Worm (Caenorhabditis elegans) whole organism, young adult: Measurements from ENCODE around the gene pkc-1.

Experiments used
- F55B11.4 ChIP-seq: sonication (generic microtip); optimal IDR thresholded peaks from 2 replicates; lab custom pipeline; 2016; ENCODE audit warnings: missing compliant biosample characterization, missing genetic modification characterization, borderline replicate concordance; ENCODE audit not compliant: insufficient read depth
- K11D2.4 ChIP-seq: fragments of 200-800 bp; sonication (Bioruptor generic); IDR thresholded peaks from 2 replicates; pipeline ENCODE4 v1.3.6; 2022; ENCODE audit warnings: missing genetic modification reagents, missing genetic modification characterization, missing compliant biosample characterization
- Y56A3A.18 ChIP-seq: fragments of 200-800 bp; sonication (Bioruptor generic); IDR thresholded peaks from 2 replicates; pipeline ENCODE4 v1.3.6; 2022; ENCODE audit warnings: missing genetic modification reagents, missing genetic modification characterization, missing compliant biosample characterization
- Y79H2A.3 ChIP-seq: fragments of 200-800 bp; sonication (Bioruptor generic); conservative IDR thresholded peaks from 2 replicates; pipeline ENCODE4 v1.3.6; 2022; ENCODE audit warnings: missing genetic modification reagents, missing genetic modification characterization, missing compliant biosample characterization
- Y95B8A.8 ChIP-seq: fragments of 200-800 bp; sonication (Bioruptor generic); IDR thresholded peaks from 2 replicates; pipeline ENCODE4 v1.3.6; 2022; ENCODE audit warnings: missing genetic modification reagents, missing genetic modification characterization, missing compliant biosample characterization
- akir-1 ChIP-seq: fragments of 200-800 bp; sonication (Bioruptor generic); optimal IDR thresholded peaks from 2 replicates; lab custom pipeline; 2018; ENCODE audit warnings: mild to moderate bottlenecking, missing genetic modification characterization, moderate library complexity, missing compliant biosample characterization
- ama-1 ChIP-seq, 3 experiments: fragments of 150-350 bp in 1 of 3; sonication (generic microtip) in 2 of 3; optimal IDR thresholded peaks; 2 replicates each; lab custom pipeline; 2014 to 2018; ENCODE audit warnings: missing biosample characterization in 2 of 3, missing genetic modification characterization in 2 of 3, missing genetic modification reagents in 2 of 3
- aptf-2 ChIP-seq: fragments of 200-800 bp; sonication (Bioruptor generic); conservative IDR thresholded peaks from 2 replicates; pipeline ENCODE4 v1.3.6; 2022; ENCODE audit warnings: missing genetic modification reagents, missing genetic modification characterization, missing compliant biosample characterization
- athp-1 ChIP-seq: sonication (generic microtip); optimal IDR thresholded peaks from 2 replicates; lab custom pipeline; 2017; ENCODE audit warnings: mild to moderate bottlenecking, missing genetic modification characterization, missing compliant biosample characterization
- ceh-27 ChIP-seq: fragments of 200-800 bp; sonication (Bioruptor generic); optimal IDR thresholded peaks from 2 replicates; lab custom pipeline; 2018; ENCODE audit warnings: mild to moderate bottlenecking, missing genetic modification characterization, moderate library complexity, missing compliant biosample characterization
- chd-7 ChIP-seq: sonication (generic microtip); optimal IDR thresholded peaks from 2 replicates; lab custom pipeline; 2016; ENCODE audit warnings: mild to moderate bottlenecking, missing genetic modification characterization, moderate library complexity, missing compliant biosample characterization
- dox-1 ChIP-seq: fragments of 200-800 bp; sonication (Bioruptor generic); IDR thresholded peaks from 2 replicates; pipeline ENCODE4 v1.3.6; 2022; ENCODE audit warnings: missing genetic modification reagents, missing genetic modification characterization, missing compliant biosample characterization
- egrh-3 ChIP-seq: fragments of 200-800 bp; sonication (Bioruptor generic); IDR thresholded peaks from 2 replicates; pipeline ENCODE4 v1.3.6; 2022; ENCODE audit warnings: missing genetic modification reagents, missing genetic modification characterization, missing compliant biosample characterization
- gei-17 ChIP-seq: fragments of 200-800 bp; sonication (Bioruptor generic); optimal IDR thresholded peaks from 2 replicates; lab custom pipeline; 2018; ENCODE audit warnings: mild to moderate bottlenecking, missing genetic modification characterization, missing compliant biosample characterization
- him-1 ChIP-seq: sonication (generic microtip); optimal IDR thresholded peaks from 2 replicates; lab custom pipeline; 2016; ENCODE audit warnings: missing genotype, missing genetic modification reagents, missing genetic modification characterization, missing compliant biosample characterization
- hlh-26 ChIP-seq: fragments of 200-800 bp; sonication (Bioruptor generic); conservative IDR thresholded peaks from 2 replicates; pipeline ENCODE4 v1.3.6; 2022; ENCODE audit warnings: missing genetic modification reagents, missing genetic modification characterization, missing compliant biosample characterization
- hmg-1.2 ChIP-seq: fragments of 200-800 bp; sonication (Bioruptor generic); IDR thresholded peaks from 2 replicates; pipeline ENCODE4 v1.3.6; 2022; ENCODE audit warnings: missing genetic modification reagents, missing genetic modification characterization, missing compliant biosample characterization
- lag-1 ChIP-seq: fragments of 200-800 bp; sonication (Bioruptor generic); IDR thresholded peaks from 2 replicates; pipeline ENCODE4 v1.3.6; 2022; ENCODE audit warnings: missing genetic modification reagents, missing genetic modification characterization, missing compliant biosample characterization
- lin-35 ChIP-seq, 3 experiments: fragments of 150-350 bp in 2 of 3; sonication (generic microtip) in 1 of 3; optimal IDR thresholded peaks; 2 replicates each; lab custom pipeline; 2014 to 2018; ENCODE audit warnings: missing biosample characterization in 3 of 3, missing genetic modification characterization in 3 of 3, missing genetic modification reagents in 3 of 3
- madf-3 ChIP-seq: fragments of 200-800 bp; sonication (Bioruptor generic); IDR thresholded peaks from 2 replicates; pipeline ENCODE4 v1.3.6; 2022; ENCODE audit warnings: missing genetic modification reagents, missing genetic modification characterization, missing compliant biosample characterization
- mcd-1 ChIP-seq: fragments of 200-800 bp; sonication (Bioruptor generic); IDR thresholded peaks from 2 replicates; pipeline ENCODE4 v1.3.6; 2022; ENCODE audit warnings: missing genetic modification reagents, missing genetic modification characterization, missing compliant biosample characterization
- nhr-120 ChIP-seq: fragments of 200-800 bp; sonication (Bioruptor generic); IDR thresholded peaks from 2 replicates; pipeline ENCODE4 v1.3.6; 2022; ENCODE audit warnings: missing genetic modification characterization, missing compliant biosample characterization
- nhr-179 ChIP-seq: sonication (generic microtip); optimal IDR thresholded peaks from 2 replicates; lab custom pipeline; 2016; ENCODE audit warnings: mild to moderate bottlenecking, missing genetic modification characterization, missing compliant biosample characterization
- nhr-27 ChIP-seq: fragments of 200-800 bp; sonication (Bioruptor generic); optimal IDR thresholded peaks from 2 replicates; lab custom pipeline; 2018; ENCODE audit warnings: mild to moderate bottlenecking, missing genetic modification characterization, moderate library complexity, missing compliant biosample characterization
- rcor-1 ChIP-seq: fragments of 200-800 bp; sonication (Bioruptor generic); IDR thresholded peaks from 2 replicates; pipeline ENCODE4 v1.3.6; 2022; ENCODE audit warnings: missing genetic modification reagents, missing genetic modification characterization, missing compliant biosample characterization
- snpc-1.3 ChIP-seq: sonication (generic microtip); optimal IDR thresholded peaks from 2 replicates; lab custom pipeline; 2017; ENCODE audit warnings: missing genetic modification characterization, mild to moderate bottlenecking, missing compliant biosample characterization, antibody characterized with exemption, moderate library complexity, missing genotype, missing genetic modification reagents; ENCODE audit not compliant: insufficient read depth
- snpc-3.4 ChIP-seq: sonication (generic microtip); optimal IDR thresholded peaks from 2 replicates; lab custom pipeline; 2017; ENCODE audit warnings: missing genetic modification characterization, mild to moderate bottlenecking, missing compliant biosample characterization, antibody characterized with exemption, moderate library complexity, missing genotype, missing genetic modification reagents
- snpc-4 ChIP-seq, 5 experiments: fragments of 150-350 bp in 1 of 5; sonication (generic microtip) in 4 of 5; optimal IDR thresholded peaks; 2 replicates each; lab custom pipeline; 2014 to 2018; ENCODE audit warnings: missing genetic modification characterization in 5 of 5, missing biosample characterization in 3 of 5, antibody characterized with exemption in 2 of 5, mild to moderate bottlenecking in 2 of 5, missing compliant biosample characterization in 2 of 5, missing genotype in 2 of 5, moderate library complexity in 2 of 5, missing genetic modification reagents in 1 of 5
- sptf-2 ChIP-seq: fragments of 200-800 bp; sonication (Bioruptor generic); optimal IDR thresholded peaks from 2 replicates; lab custom pipeline; 2018; ENCODE audit warnings: mild to moderate bottlenecking, missing genetic modification characterization, missing compliant biosample characterization
- tbp1 ChIP-seq: fragments of 200-800 bp; sonication (Bioruptor generic); optimal IDR thresholded peaks from 2 replicates; lab custom pipeline; 2018; ENCODE audit warnings: mild to moderate bottlenecking, missing genetic modification characterization, missing compliant biosample characterization
- unc-62 ChIP-seq: fragments of 150-350 bp; optimal IDR thresholded peaks from 2 replicates; lab custom pipeline; 2014; ENCODE audit warnings: missing biosample characterization, missing genetic modification reagents, missing genetic modification characterization
- zfh-2 ChIP-seq: fragments of 200-800 bp; sonication (Bioruptor generic); conservative IDR thresholded peaks from 2 replicates; pipeline ENCODE4 v1.3.6; 2022; ENCODE audit warnings: missing genetic modification reagents, missing genetic modification characterization, missing compliant biosample characterization
- zim-3 ChIP-seq: sonication (generic microtip); optimal IDR thresholded peaks from 2 replicates; lab custom pipeline; 2017; ENCODE audit warnings: mild to moderate bottlenecking, missing genetic modification characterization, moderate library complexity, missing compliant biosample characterization
- ztf-18 ChIP-seq: sonication (generic microtip); optimal IDR thresholded peaks from 2 replicates; lab custom pipeline; 2016; ENCODE audit warnings: missing genotype, mild to moderate bottlenecking, missing genetic modification characterization, missing compliant biosample characterization
- ztf-25 ChIP-seq: fragments of 200-800 bp; sonication (Bioruptor generic); IDR thresholded peaks from 2 replicates; pipeline ENCODE4 v1.3.6; 2022; ENCODE audit warnings: missing genetic modification reagents, missing genetic modification characterization, missing compliant biosample characterization
- ztf-26 ChIP-seq: sonication (generic microtip); optimal IDR thresholded peaks from 2 replicates; lab custom pipeline; 2017; ENCODE audit warnings: missing genetic modification characterization, missing compliant biosample characterization

pkc-1 gene

ce11 chrV:12038783-12039182 lies 6.8 kb upstream of the pkc-1 start:
- no peak for TF ChIP-seq nhr-27
- TF ChIP-seq dox-1 (GFP tag; lab: Robert Waterston, UW), result no peak
- TF ChIP-seq zfh-2, result peak; percentile 95
- peak; percentile 60 for TF ChIP-seq sptf-2
- TF ChIP-seq aptf-2 (GFP tag; lab: Robert Waterston, UW), result no peak
- no peak for TF ChIP-seq Y79H2A.3 (GFP tag; lab: Robert Waterston, UW)
- no peak for TF ChIP-seq zim-3 (tag; lab: Kevin White, UChicago)
- peak; percentile 57 for TF ChIP-seq ama-1 (optimal IDR thresholded peaks at IDR 0.05; lab: Kevin White, UChicago)
- no peak for TF ChIP-seq ama-1 (GFP tag; optimal IDR thresholded peaks at IDR 0.05; lab: Kevin White, UChicago)
- no peak for TF ChIP-seq Y95B8A.8 (GFP tag; lab: Robert Waterston, UW)
- peak; percentile 20 for TF ChIP-seq ztf-18
- TF ChIP-seq mcd-1 (GFP tag; lab: Robert Waterston, UW), result peak; percentile 42
- TF ChIP-seq snpc-4 (GFP tag; optimal IDR thresholded peaks at IDR 0.05; lab: Kevin White, UChicago), result no peak
- no peak for TF ChIP-seq snpc-4 (tag; optimal IDR thresholded peaks at IDR 0.05; lab: Kevin White, UChicago)
- no peak for TF ChIP-seq F55B11.4
- 0 out of 2 replicates have a peak, but pooled peaks have one; percentile 25 for TF ChIP-seq rcor-1
- TF ChIP-seq egrh-3, result peak; percentile 63; the same call in 1 of the 2 replicates

- no peak for TF ChIP-seq Y95B8A.8 (GFP tag; lab: Robert Waterston, UW)
- TF ChIP-seq hlh-26 (GFP tag; lab: Robert Waterston, UW), result no peak
- no peak for TF ChIP-seq snpc-3.4
- TF ChIP-seq ztf-26 (tag; lab: Kevin White, UChicago), result no peak
- TF ChIP-seq athp-1 (tag; lab: Kevin White, UChicago), result no peak
Measured at ce11 chrV:12038317-12038716, 6.4 kb upstream of the pkc-1 start.

- no peak for TF ChIP-seq zfh-2
- no peak for TF ChIP-seq tbp1 (GFP tag; lab: Kevin White, UChicago)
- no peak for TF ChIP-seq gei-17 (GFP tag; lab: Kevin White, UChicago)
Measured at ce11 chrV:12037889-12038288, 5.9 kb upstream of the pkc-1 start.

ce11 chrV:12036129-12036528 lies 4.2 kb upstream of the pkc-1 start:
- TF ChIP-seq madf-3 (GFP tag; lab: Robert Waterston, UW) (peak; percentile 44; the same call in 1 of the 2 replicates), ceh-27 (GFP tag; lab: Kevin White, UChicago) (no peak)

- TF ChIP-seq him-1 (tag; lab: Kevin White, UChicago), result no peak
- no peak for TF ChIP-seq snpc-1.3 (tag; lab: Kevin White, UChicago)
- TF ChIP-seq nhr-120 (GFP tag; lab: Robert Waterston, UW), result no peak
- no peak for TF ChIP-seq Y56A3A.18 (GFP tag; lab: Robert Waterston, UW)
- TF ChIP-seq lag-1 (GFP tag; lab: Robert Waterston, UW), result no peak
- no peak for TF ChIP-seq K11D2.4 (GFP tag; lab: Robert Waterston, UW)
- TF ChIP-seq lin-35 (GFP tag; optimal IDR thresholded peaks at IDR 0.05; lab: Kevin White, UChicago), result no peak
- no peak for TF ChIP-seq tbp1 (GFP tag; lab: Kevin White, UChicago)
- no peak for TF ChIP-seq ztf-26 (tag; lab: Kevin White, UChicago)
- TF ChIP-seq nhr-179 (tag; lab: Kevin White, UChicago), result no peak
- no peak for TF ChIP-seq unc-62 (GFP tag; lab: Kevin White, UChicago)
- TF ChIP-seq hmg-1.2 (GFP tag; lab: Robert Waterston, UW), result no peak
- no peak for TF ChIP-seq chd-7 (tag; lab: Kevin White, UChicago)
- no peak for TF ChIP-seq akir-1
- no peak for TF ChIP-seq ztf-25 (GFP tag; lab: Robert Waterston, UW)
Measured at ce11 chrV:12033841-12034240, 1.9 kb upstream of the pkc-1 start.
